Fruit fly (Drosophila melanogaster) whole organism, adult: ENCODE data around the gene Tim17b.

Experiments
- kay ChIP-seq: fragments of 200-800 bp; sonication (Bioruptor generic); peaks from one replicate; lab custom pipeline; 2016; ENCODE audit warnings: missing biosample characterization, missing genetic modification characterization, borderline replicate concordance
- ovo ChIP-seq: fragments of 200-800 bp; sonication (Bioruptor generic); optimal IDR thresholded peaks from 2 replicates; lab custom pipeline; 2016; ENCODE audit warnings: missing biosample characterization, missing genetic modification characterization

- TF ChIP-seq kay (GFP tag; lab: Kevin White, UChicago) (no peak), ovo (no peak)
Measured at dm6 chr3R:3733936-3734335, 719 bp upstream of the Tim17b start.
